Fruit fly (Drosophila melanogaster) whole organism, embryonic: Measurements from ENCODE around the gene Rab35.
"Not testable (repeated sequence)": the region's sequence is repeated elsewhere in the genome, so short reads cannot be mapped to it uniquely, and the experiment has no call there.

Experiments
- CG12299 ChIP-seq: fragments of 200-800 bp; sonication (Bioruptor generic); optimal IDR thresholded peaks from 2 replicates; lab custom pipeline; 2018; ENCODE audit warnings: missing biosample characterization, mild to moderate bottlenecking, missing genetic modification characterization
- CG13894 ChIP-seq: fragments of 200-800 bp; sonication (Bioruptor generic); optimal IDR thresholded peaks from 3 replicates; lab custom pipeline; 2018; ENCODE audit warnings: missing biosample characterization, mild to moderate bottlenecking, missing genetic modification characterization, moderate library complexity
- CG14050 ChIP-seq: fragments of 200-800 bp; sonication (Bioruptor generic); IDR thresholded peaks from 3 replicates; pipeline ENCODE4 v1.3.6; 2022; ENCODE audit warnings: missing biosample characterization, missing genetic modification characterization
- CG1647 ChIP-seq: fragments of 200-800 bp; sonication (Bioruptor generic); optimal IDR thresholded peaks from 3 replicates; lab custom pipeline; 2016; ENCODE audit warnings: missing biosample characterization, missing genetic modification characterization
- btn ChIP-seq: fragments of 200-800 bp; sonication (Bioruptor generic); optimal IDR thresholded peaks from 2 replicates; lab custom pipeline; 2016; ENCODE audit warnings: missing biosample characterization, missing genetic modification characterization
- dm ChIP-seq: fragments of 200-800 bp; sonication (Bioruptor generic); optimal IDR thresholded peaks from 3 replicates; lab custom pipeline; 2016; ENCODE audit warnings: missing biosample characterization, missing genetic modification characterization
- sim ChIP-seq: fragments of 200-800 bp; sonication (Bioruptor generic); IDR thresholded peaks from 2 replicates; pipeline ENCODE4 v1.3.6; 2022; ENCODE audit warnings: missing biosample characterization, missing genetic modification characterization
- ssp ChIP-seq: fragments of 200-800 bp; sonication (Bioruptor generic); IDR thresholded peaks from 2 replicates; pipeline ENCODE4 v1.3.6; 2022; ENCODE audit warnings: missing biosample characterization, missing genetic modification characterization
- tgo ChIP-seq: fragments of 200-800 bp; sonication (Bioruptor generic); IDR thresholded peaks from 3 replicates; pipeline ENCODE4 v1.3.6; 2022; ENCODE audit warnings: missing biosample characterization, missing genetic modification characterization

DNA sequence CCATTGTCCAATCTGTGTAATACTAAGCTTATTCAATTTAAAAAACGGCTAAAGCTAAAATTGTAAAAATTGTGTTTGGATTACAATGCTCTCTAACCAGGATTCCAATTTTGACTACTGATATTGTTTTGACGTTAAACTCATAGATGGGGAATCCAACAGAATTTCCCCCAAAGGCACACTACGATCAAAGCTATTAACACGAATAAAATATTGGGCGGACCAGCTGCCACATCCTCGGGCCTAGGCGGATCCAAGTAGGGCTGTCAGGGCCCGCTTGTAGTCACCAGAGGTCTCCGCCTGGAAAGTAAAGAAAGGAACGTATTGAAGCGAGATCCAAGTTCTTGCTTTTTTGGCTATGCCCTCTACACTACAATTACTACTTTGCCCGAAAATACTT is 26.7 kb upstream of the Rab35 start, which contains the start of gene Sdic2:
- not testable (repeated sequence) for TF ChIP-seq ssp; CG13894 (tag; lab: Kevin White, UChicago); dm (GFP tag; lab: Kevin White, UChicago); CG12299 (tag; lab: Kevin White, UChicago); CG14050 (GFP tag; lab: Robert Waterston, UW); CG1647 (GFP tag; lab: Kevin White, UChicago); tgo (GFP tag; lab: Robert Waterston, UW); sim (GFP tag; lab: Robert Waterston, UW); btn (GFP tag; lab: Kevin White, UChicago)
